Fruit fly (Drosophila melanogaster) whole organism, embryonic: ENCODE data around the gene CG5861.
A peak's percentile ranks its signal among the peaks of the same experiment; 100 is the strongest.

Experiments used
- Antp ChIP-seq: fragments of 200-800 bp; sonication (Bioruptor generic); optimal IDR thresholded peaks from 3 replicates; lab custom pipeline; 2016; ENCODE audit warnings: missing biosample characterization, missing genetic modification characterization
- Bteb2 ChIP-seq: fragments of 200-800 bp; sonication (Bioruptor generic); optimal IDR thresholded peaks from 2 replicates; lab custom pipeline; 2016; ENCODE audit warnings: missing biosample characterization, missing genetic modification characterization
- CG1024 ChIP-seq: fragments of 200-800 bp; sonication (Bioruptor generic); IDR thresholded peaks from 2 replicates; pipeline ENCODE4 v1.3.6; 2022; ENCODE audit warnings: missing biosample characterization, missing genetic modification characterization
- CG10431 ChIP-seq: fragments of 200-800 bp; sonication (Bioruptor generic); optimal IDR thresholded peaks from 3 replicates; lab custom pipeline; 2018; ENCODE audit warnings: missing biosample characterization, mild to moderate bottlenecking, missing genetic modification characterization
- CG10565 ChIP-seq: fragments of 200-800 bp; sonication (Bioruptor generic); optimal IDR thresholded peaks from 3 replicates; lab custom pipeline; 2016; ENCODE audit warnings: missing biosample characterization, mild to moderate bottlenecking, missing genetic modification characterization
- CG12391 ChIP-seq: fragments of 200-800 bp; sonication (Bioruptor generic); optimal IDR thresholded peaks from 3 replicates; lab custom pipeline; 2018; ENCODE audit warnings: missing biosample characterization, mild to moderate bottlenecking, missing genetic modification characterization, moderate library complexity
- CG12659 ChIP-seq: fragments of 200-800 bp; sonication (Bioruptor generic); optimal IDR thresholded peaks from 3 replicates; lab custom pipeline; 2017; ENCODE audit warnings: mild to moderate bottlenecking, missing biosample characterization, missing genetic modification reagents, missing genetic modification characterization
- CG13424 ChIP-seq: fragments of 200-800 bp; sonication (Bioruptor generic); optimal IDR thresholded peaks from 2 replicates; lab custom pipeline; 2019; ENCODE audit warnings: missing biosample characterization, mild to moderate bottlenecking, missing genetic modification characterization, moderate library complexity
- CG14050 ChIP-seq: fragments of 200-800 bp; sonication (Bioruptor generic); IDR thresholded peaks from 3 replicates; pipeline ENCODE4 v1.3.6; 2022; ENCODE audit warnings: missing biosample characterization, missing genetic modification characterization
- CG1529 ChIP-seq: fragments of 200-800 bp; sonication (Bioruptor generic); optimal IDR thresholded peaks from 3 replicates; lab custom pipeline; 2018; ENCODE audit warnings: missing biosample characterization, missing genetic modification characterization
- CG2120 ChIP-seq: fragments of 200-800 bp; sonication (Bioruptor generic); optimal IDR thresholded peaks from 3 replicates; lab custom pipeline; 2016; ENCODE audit warnings: missing biosample characterization, missing genetic modification characterization
- CG2678 ChIP-seq: fragments of 200-800 bp; sonication (Bioruptor generic); optimal IDR thresholded peaks from 3 replicates; lab custom pipeline; 2019; ENCODE audit warnings: missing biosample characterization, mild to moderate bottlenecking, missing genetic modification characterization, moderate library complexity
- CG2889 ChIP-seq: fragments of 200-800 bp; sonication (Bioruptor generic); IDR thresholded peaks from 3 replicates; pipeline ENCODE4 v1.3.6; 2022; ENCODE audit warnings: missing biosample characterization, missing genetic modification characterization
- CG30020 ChIP-seq: fragments of 200-800 bp; optimal IDR thresholded peaks from 2 replicates; lab custom pipeline; 2019; ENCODE audit warnings: missing biosample characterization, mild to moderate bottlenecking, missing genetic modification characterization, moderate library complexity
- CG3163 ChIP-seq: fragments of 200-800 bp; sonication (Bioruptor generic); optimal IDR thresholded peaks from 3 replicates; lab custom pipeline; 2016; ENCODE audit warnings: missing biosample characterization, missing genetic modification characterization
- CG5953 ChIP-seq: fragments of 200-800 bp; sonication (Bioruptor generic); IDR thresholded peaks from 2 replicates; pipeline ENCODE4 v1.3.6; 2022; ENCODE audit warnings: missing biosample characterization, missing genetic modification characterization
- CG6683 ChIP-seq: fragments of 200-800 bp; sonication (Bioruptor generic); optimal IDR thresholded peaks from 2 replicates; lab custom pipeline; 2017; ENCODE audit warnings: missing biosample characterization, mild to moderate bottlenecking, missing genetic modification characterization, missing genetic modification reagents
- CG8089 ChIP-seq: fragments of 200-800 bp; sonication (Bioruptor generic); optimal IDR thresholded peaks from 3 replicates; lab custom pipeline; 2016; ENCODE audit warnings: missing biosample characterization, missing genetic modification characterization
- CG8388 ChIP-seq: fragments of 200-800 bp; sonication (Bioruptor generic); optimal IDR thresholded peaks from 2 replicates; lab custom pipeline; 2019; ENCODE audit warnings: missing biosample characterization, mild to moderate bottlenecking, missing genetic modification characterization, moderate library complexity
- CrebB ChIP-seq: fragments of 200-800 bp; sonication (Bioruptor generic); optimal IDR thresholded peaks from 3 replicates; lab custom pipeline; 2018; ENCODE audit warnings: missing biosample characterization, mild to moderate bottlenecking, missing genetic modification characterization
- Dad ChIP-seq: fragments of 200-800 bp; sonication (Bioruptor generic); optimal IDR thresholded peaks from 3 replicates; lab custom pipeline; 2016; ENCODE audit warnings: missing biosample characterization, missing genetic modification characterization
- Dek ChIP-seq: fragments of 200-800 bp; sonication (Bioruptor generic); optimal IDR thresholded peaks from 3 replicates; lab custom pipeline; 2019; ENCODE audit warnings: missing biosample characterization, mild to moderate bottlenecking, missing genetic modification characterization, moderate library complexity
- Dip2 ChIP-seq: fragments of 200-800 bp; sonication (Bioruptor generic); IDR thresholded peaks from 2 replicates; pipeline ENCODE4 v1.3.6; 2022; ENCODE audit warnings: missing biosample characterization, missing genetic modification characterization
- GATAe ChIP-seq: fragments of 200-800 bp; sonication (Bioruptor generic); conservative IDR thresholded peaks from 2 replicates; pipeline ENCODE4 v1.3.6; 2022; ENCODE audit warnings: missing biosample characterization, missing genetic modification characterization
- HLH54F ChIP-seq: fragments of 200-800 bp; sonication (Bioruptor generic); optimal IDR thresholded peaks from 3 replicates; lab custom pipeline; 2016; ENCODE audit warnings: missing biosample characterization, missing genetic modification characterization
- HLHmδ ChIP-seq: fragments of 200-800 bp; sonication (Bioruptor generic); optimal IDR thresholded peaks from 2 replicates; lab custom pipeline; 2018; ENCODE audit warnings: missing biosample characterization, mild to moderate bottlenecking, missing genetic modification characterization, moderate library complexity
- Lhr ChIP-seq: fragments of 200-800 bp; sonication (Bioruptor generic); optimal IDR thresholded peaks from 3 replicates; lab custom pipeline; 2017; ENCODE audit warnings: mild to moderate bottlenecking, missing biosample characterization, missing genetic modification reagents, missing genetic modification characterization
- Neu2 ChIP-seq: fragments of 200-800 bp; sonication (Bioruptor generic); optimal IDR thresholded peaks from 3 replicates; lab custom pipeline; 2016; ENCODE audit warnings: missing biosample characterization, missing genetic modification characterization, borderline replicate concordance
- Sry-β ChIP-seq: fragments of 200-800 bp; sonication (Bioruptor generic); optimal IDR thresholded peaks from 2 replicates; lab custom pipeline; 2018; ENCODE audit warnings: missing biosample characterization, mild to moderate bottlenecking, missing genetic modification characterization, moderate library complexity
- Stat92E ChIP-seq, 3 experiments: fragments of >200 bp in 2 of 3; fragments of 200-800 bp in 1 of 3; sonication (Bioruptor generic) in 1 of 3; optimal IDR thresholded peaks; 2 replicates each; lab custom pipeline; 2017 to 2019; ENCODE audit warnings: missing biosample characterization in 3 of 3, missing genetic modification characterization in 3 of 3, mild to moderate bottlenecking in 1 of 3, moderate library complexity in 1 of 3
- Trl ChIP-seq, 3 experiments: fragments of >200 bp in 2 of 3; fragments of 200-800 bp in 1 of 3; sonication (Bioruptor generic) in 1 of 3; optimal IDR thresholded peaks; 2 replicates in 1 of 3; 3 replicates in 2 of 3; lab custom pipeline; 2016 to 2017; ENCODE audit warnings: missing biosample characterization in 1 of 3, missing genetic modification characterization in 1 of 3
- Xbp1 ChIP-seq: fragments of 200-800 bp; sonication (Bioruptor generic); optimal IDR thresholded peaks from 3 replicates; lab custom pipeline; 2016; ENCODE audit warnings: missing biosample characterization, mild to moderate bottlenecking, missing genetic modification characterization
- al ChIP-seq: fragments of 200-800 bp; sonication (Bioruptor generic); IDR thresholded peaks from 2 replicates; pipeline ENCODE4 v1.3.6; 2022; ENCODE audit warnings: missing biosample characterization, missing genetic modification characterization
- ap ChIP-seq: fragments of 200-800 bp; sonication (Bioruptor generic); IDR thresholded peaks from 2 replicates; pipeline ENCODE4 v1.3.6; 2022; ENCODE audit warnings: missing biosample characterization, missing genetic modification characterization
- bsh ChIP-seq, 2 experiments: fragments of 200-800 bp; sonication (Bioruptor generic); optimal IDR thresholded peaks; 2 replicates each; lab custom pipeline; 2017 to 2018; ENCODE audit warnings: mild to moderate bottlenecking in 2 of 2, missing biosample characterization in 2 of 2, missing genetic modification characterization in 2 of 2, moderate library complexity in 1 of 2
- chif ChIP-seq, 2 experiments: fragments of 200-800 bp; sonication (Bioruptor generic); optimal IDR thresholded peaks; 3 replicates each; lab custom pipeline; 2016; ENCODE audit warnings: missing biosample characterization in 2 of 2, missing genetic modification characterization in 2 of 2
- dimm ChIP-seq: fragments of 200-800 bp; sonication (Bioruptor generic); IDR thresholded peaks from 2 replicates; pipeline ENCODE4 v1.3.6; 2022; ENCODE audit warnings: missing biosample characterization, missing genetic modification characterization
- dm ChIP-seq: fragments of 200-800 bp; sonication (Bioruptor generic); optimal IDR thresholded peaks from 3 replicates; lab custom pipeline; 2016; ENCODE audit warnings: missing biosample characterization, missing genetic modification characterization
- ems ChIP-seq: fragments of 200-800 bp; sonication (Bioruptor generic); optimal IDR thresholded peaks from 3 replicates; lab custom pipeline; 2016; ENCODE audit warnings: missing biosample characterization, missing genetic modification characterization
- fd102C ChIP-seq: fragments of 200-800 bp; sonication (Bioruptor generic); optimal IDR thresholded peaks from 2 replicates; lab custom pipeline; 2018; ENCODE audit warnings: missing biosample characterization, mild to moderate bottlenecking, missing genetic modification characterization, moderate library complexity
- ken ChIP-seq: fragments of 200-800 bp; sonication (Bioruptor generic); IDR thresholded peaks from 3 replicates; pipeline ENCODE4 v1.3.6; 2022; ENCODE audit warnings: missing biosample characterization, missing genetic modification characterization
- mirr ChIP-seq: fragments of 200-800 bp; sonication (Bioruptor generic); optimal IDR thresholded peaks from 3 replicates; lab custom pipeline; 2018; ENCODE audit warnings: missing biosample characterization, mild to moderate bottlenecking, missing genetic modification characterization
- onecut ChIP-seq: fragments of 200-800 bp; sonication (Bioruptor generic); IDR thresholded peaks from 2 replicates; pipeline ENCODE4 v1.3.6; 2022; ENCODE audit warnings: missing biosample characterization, missing genetic modification characterization
- otp ChIP-seq: fragments of 200-800 bp; sonication (Bioruptor generic); IDR thresholded peaks from 3 replicates; pipeline ENCODE4, ENCODE4 v1.3.6; 2022; ENCODE audit warnings: missing biosample characterization, missing genetic modification characterization
- salm ChIP-seq: fragments of 200-800 bp; sonication (Bioruptor generic); optimal IDR thresholded peaks from 2 replicates; lab custom pipeline; 2018; ENCODE audit warnings: missing biosample characterization, mild to moderate bottlenecking, missing genetic modification characterization
- tio ChIP-seq: fragments of 200-800 bp; sonication (Bioruptor generic); optimal IDR thresholded peaks from 2 replicates; lab custom pipeline; 2017; ENCODE audit warnings: missing biosample characterization, missing genetic modification characterization, inconsistent platforms
- tll ChIP-seq, 2 experiments: fragments of 200-800 bp in 1 of 2; fragments of >200 bp in 1 of 2; sonication (Bioruptor generic) in 1 of 2; optimal IDR thresholded peaks; 2 replicates each; lab custom pipeline; 2017 to 2019; ENCODE audit warnings: missing biosample characterization in 2 of 2, missing genetic modification characterization in 2 of 2, mild to moderate bottlenecking in 1 of 2, moderate library complexity in 1 of 2
- trem ChIP-seq: fragments of 200-800 bp; optimal IDR thresholded peaks from 3 replicates; lab custom pipeline; 2019; ENCODE audit warnings: missing biosample characterization, mild to moderate bottlenecking, missing genetic modification characterization, moderate library complexity
- tx ChIP-seq: fragments of 200-800 bp; sonication (Bioruptor generic); optimal IDR thresholded peaks from 2 replicates; lab custom pipeline; 2016; ENCODE audit warnings: missing biosample characterization, missing genetic modification characterization
- z ChIP-seq: fragments of 200-800 bp; sonication (Bioruptor generic); IDR thresholded peaks from 3 replicates; pipeline ENCODE4 v1.3.6; 2022; ENCODE audit warnings: missing biosample characterization, missing genetic modification characterization
- zen2 ChIP-seq: fragments of 200-800 bp; sonication (Bioruptor generic); IDR thresholded peaks from 3 replicates; pipeline ENCODE4 v1.3.6; 2022; ENCODE audit warnings: missing biosample characterization, missing genetic modification characterization; ENCODE audit not compliant: partially characterized antibody

The CG5861 gene

DNA sequence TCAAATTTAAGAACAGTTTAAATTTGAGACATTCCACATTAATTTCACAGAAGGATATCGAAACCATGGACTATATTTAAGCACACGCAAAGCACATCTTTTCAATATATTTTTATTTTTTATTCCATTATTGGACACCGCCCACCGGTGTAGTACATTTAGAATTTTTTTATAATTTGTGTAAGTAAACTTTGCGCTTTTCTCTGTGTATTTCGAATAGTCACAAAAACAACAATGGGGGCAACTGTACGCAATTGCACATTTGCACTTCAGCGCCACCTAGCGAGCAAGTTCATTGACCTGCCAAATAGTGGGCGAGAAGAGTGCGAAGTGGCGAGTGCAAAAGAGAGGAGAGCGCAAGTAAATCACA lies 31.3 kb downstream of the CG5861 start (continued):
- TF ChIP-seq dm (no peak), salm (tag; lab: Kevin White, UChicago) (no peak), Sry-β (GFP tag; lab: Kevin White, UChicago) (no peak), ap (GFP tag; lab: Robert Waterston, UW) (no peak), CG1024 (no peak), Dip2 (GFP tag; lab: Robert Waterston, UW) (no peak), onecut (GFP tag; lab: Robert Waterston, UW) (no peak), CG3163 (GFP tag; lab: Kevin White, UChicago) (no peak), CG8089 (GFP tag; lab: Kevin White, UChicago) (no peak), Trl (optimal IDR thresholded peaks at IDR 0.05; lab: Kevin White, UChicago) (peak in 1 of 2 experiments; percentile 10), Trl (GFP tag; optimal IDR thresholded peaks at IDR 0.05; lab: Kevin White, UChicago) (no peak), mirr (GFP tag; lab: Kevin White, UChicago) (no peak), Neu2 (GFP tag; lab: Kevin White, UChicago) (peak; percentile 78), HLHmδ (no peak), Lhr (GFP tag; lab: Kevin White, UChicago) (no peak), trem (tag; lab: Kevin White, UChicago) (no peak), CG1529 (GFP tag; lab: Kevin White, UChicago) (peak; percentile 34), CrebB (tag; lab: Kevin White, UChicago) (no peak), GATAe (GFP tag; lab: Robert Waterston, UW) (no peak), dimm (no peak), CG14050 (GFP tag; lab: Robert Waterston, UW) (no peak), z (no peak), otp (GFP tag; lab: Robert Waterston, UW) (no peak), CG2889 (GFP tag; lab: Robert Waterston, UW) (no peak), tio (GFP tag; lab: Kevin White, UChicago) (peak; percentile 0), CG5953 (GFP tag; lab: Robert Waterston, UW) (no peak), CG12659 (peak; percentile 48), fd102C (GFP tag; lab: Kevin White, UChicago) (no peak), Dek (tag; lab: Kevin White, UChicago) (peak; percentile 4), CG6683 (peak; percentile 40), chif (GFP tag; optimal IDR thresholded peaks at IDR 0.05; lab: Kevin White, UChicago) (peak in 1 of 2 experiments; percentile 1), Dad (GFP tag; lab: Kevin White, UChicago) (peak; percentile 39), Antp (GFP tag; lab: Kevin White, UChicago) (no peak), CG2678 (peak; percentile 75), zen2 (no peak), ken (GFP tag; lab: Robert Waterston, UW) (no peak), ems (peak; percentile 20), tll (GFP tag; optimal IDR thresholded peaks at IDR 0.05; lab: Kevin White, UChicago) (no peak), tx (GFP tag; lab: Kevin White, UChicago) (no peak), CG13424 (tag; lab: Kevin White, UChicago) (peak; percentile 28), bsh (GFP tag; optimal IDR thresholded peaks at IDR 0.05; lab: Kevin White, UChicago) (peak in 1 of 2 experiments; percentile 41), CG10565 (no peak), Xbp1 (GFP tag; lab: Kevin White, UChicago) (peak; percentile 32), CG30020 (tag; lab: Kevin White, UChicago) (no peak), Stat92E (GFP tag; optimal IDR thresholded peaks at IDR 0.05; lab: Kevin White, UChicago) (no peak), CG10431 (GFP tag; lab: Kevin White, UChicago) (no peak), CG8388 (peak; percentile 36), CG2120 (GFP tag; lab: Kevin White, UChicago) (peak; percentile 72), HLH54F (GFP tag; lab: Kevin White, UChicago) (peak; percentile 30), Bteb2 (GFP tag; lab: Kevin White, UChicago) (peak; percentile 2), al (GFP tag; lab: Robert Waterston, UW) (no peak), CG12391 (tag; lab: Kevin White, UChicago) (peak; percentile 51)
